Worm (Caenorhabditis elegans) whole organism, L4/young adult: ENCODE measurements around the gene F16F9.3.

Experiments used
- W03F9.2 ChIP-seq: fragments of 150-350 bp; optimal IDR thresholded peaks from 2 replicates; lab custom pipeline; 2014; ENCODE audit warnings: missing biosample characterization, missing genetic modification characterization
- him-1 ChIP-seq: sonication (generic microtip); optimal IDR thresholded peaks from 2 replicates; lab custom pipeline; 2016; ENCODE audit warnings: missing genotype, missing genetic modification reagents, missing genetic modification characterization, missing compliant biosample characterization

DNA sequence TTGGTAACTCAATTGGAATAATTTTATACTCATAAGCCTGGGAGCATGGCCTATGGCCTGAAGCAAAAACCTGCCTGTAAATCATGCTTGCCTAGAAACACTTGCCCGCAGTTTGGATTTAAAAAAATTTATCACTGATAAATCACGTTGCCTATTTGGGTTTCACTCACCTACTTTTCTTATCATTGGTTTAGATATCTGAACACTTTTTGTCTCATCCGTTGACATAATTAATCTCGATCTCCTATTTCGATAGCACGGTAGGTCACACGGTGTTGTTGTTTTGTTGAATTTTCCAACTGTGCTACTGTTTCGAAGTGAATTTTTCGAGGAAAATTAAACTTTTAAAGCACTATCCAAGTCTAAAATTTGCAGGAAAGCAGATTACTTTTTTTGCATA, 49.6 kb downstream of the F16F9.3 start:
- no peak for TF ChIP-seq W03F9.2 (tag; lab: Kevin White, UChicago)
- TF ChIP-seq him-1 (tag; lab: Kevin White, UChicago) = no peak
